Fruit fly (Drosophila melanogaster) whole organism, adult: ENCODE data around the gene CG15576.

Experiments
- CG11617 ChIP-seq: fragments of 200-800 bp; sonication (Bioruptor generic); optimal IDR thresholded peaks from 2 replicates; lab custom pipeline; 2017; ENCODE audit warnings: mild to moderate bottlenecking, missing biosample characterization, missing genetic modification reagents, missing genetic modification characterization
- CG12768 ChIP-seq: fragments of 200-800 bp; sonication (Bioruptor generic); optimal IDR thresholded peaks from 2 replicates; lab custom pipeline; 2017; ENCODE audit warnings: missing biosample characterization, missing genetic modification characterization, mild to moderate bottlenecking, moderate library complexity, missing genetic modification reagents
- CG14711 ChIP-seq: fragments of 200-800 bp; sonication (Bioruptor generic); optimal IDR thresholded peaks from 2 replicates; lab custom pipeline; 2018; ENCODE audit warnings: missing biosample characterization, mild to moderate bottlenecking, missing genetic modification characterization, moderate library complexity
- CG1620 ChIP-seq: fragments of 200-800 bp; sonication (Bioruptor generic); optimal IDR thresholded peaks from 2 replicates; lab custom pipeline; 2016; ENCODE audit warnings: missing biosample characterization, missing genetic modification characterization
- CG33017 ChIP-seq: fragments of 200-800 bp; sonication (Bioruptor generic); optimal IDR thresholded peaks from 2 replicates; lab custom pipeline; 2018; ENCODE audit warnings: missing biosample characterization, mild to moderate bottlenecking, missing genetic modification characterization, moderate library complexity
- CG5204 ChIP-seq: fragments of 200-800 bp; sonication (Bioruptor generic); optimal IDR thresholded peaks from 2 replicates; lab custom pipeline; 2016; ENCODE audit warnings: missing biosample characterization, missing genetic modification characterization
- CG7045 ChIP-seq: fragments of 200-800 bp; sonication (Bioruptor generic); optimal IDR thresholded peaks from 2 replicates; lab custom pipeline; 2017; ENCODE audit warnings: missing biosample characterization, mild to moderate bottlenecking, missing genetic modification characterization
- CG7101 ChIP-seq: fragments of 200-800 bp; sonication (Bioruptor generic); optimal IDR thresholded peaks from 2 replicates; lab custom pipeline; 2018; ENCODE audit warnings: missing biosample characterization, mild to moderate bottlenecking, missing genetic modification characterization, moderate library complexity
- Clk ChIP-seq: fragments of 200-800 bp; sonication (Bioruptor generic); optimal IDR thresholded peaks from 2 replicates; lab custom pipeline; 2017; ENCODE audit warnings: missing biosample characterization, missing genetic modification characterization
- Crg-1 ChIP-seq: fragments of 200-800 bp; sonication (Bioruptor generic); optimal IDR thresholded peaks from 2 replicates; lab custom pipeline; 2016; ENCODE audit warnings: missing biosample characterization, missing genetic modification characterization
- Hr96 ChIP-seq: fragments of 200-800 bp; sonication (Bioruptor generic); optimal IDR thresholded peaks from 2 replicates; lab custom pipeline; 2016; ENCODE audit warnings: missing biosample characterization, missing genetic modification characterization
- Mnt ChIP-seq: fragments of 200-800 bp; sonication (Bioruptor generic); optimal IDR thresholded peaks from 2 replicates; lab custom pipeline; 2016; ENCODE audit warnings: missing biosample characterization, mild to moderate bottlenecking, missing genetic modification characterization
- bab1 ChIP-seq: fragments of 200-800 bp; sonication (Bioruptor generic); optimal IDR thresholded peaks from 3 replicates; lab custom pipeline; 2019; ENCODE audit warnings: missing biosample characterization, mild to moderate bottlenecking, missing genetic modification characterization, moderate library complexity
- cic ChIP-seq: fragments of 200-800 bp; sonication (Bioruptor generic); optimal IDR thresholded peaks from 2 replicates; lab custom pipeline; 2017; ENCODE audit warnings: missing biosample characterization, mild to moderate bottlenecking, missing genetic modification characterization, moderate library complexity
- cnc ChIP-seq, 2 experiments: fragments of >200 bp; optimal IDR thresholded peaks; 2 replicates each; lab custom pipeline; 2017
- kay ChIP-seq: fragments of 200-800 bp; sonication (Bioruptor generic); peaks from one replicate; lab custom pipeline; 2016; ENCODE audit warnings: missing biosample characterization, missing genetic modification characterization, borderline replicate concordance
- ovo ChIP-seq: fragments of 200-800 bp; sonication (Bioruptor generic); optimal IDR thresholded peaks from 2 replicates; lab custom pipeline; 2016; ENCODE audit warnings: missing biosample characterization, missing genetic modification characterization
- pad ChIP-seq: fragments of 200-800 bp; sonication (Bioruptor generic); optimal IDR thresholded peaks from 3 replicates; lab custom pipeline; 2017; ENCODE audit warnings: missing biosample characterization, missing genetic modification characterization, mild to moderate bottlenecking, moderate library complexity, missing genetic modification reagents
- tj ChIP-seq: fragments of 200-800 bp; sonication (Bioruptor generic); optimal IDR thresholded peaks from 3 replicates; lab custom pipeline; 2017; ENCODE audit warnings: missing biosample characterization, mild to moderate bottlenecking, missing genetic modification characterization, moderate library complexity
- toe ChIP-seq: fragments of 200-800 bp; sonication (Bioruptor generic); optimal IDR thresholded peaks from 2 replicates; lab custom pipeline; 2016; ENCODE audit warnings: missing biosample characterization, missing genetic modification characterization

CG15576 gene

DNA sequence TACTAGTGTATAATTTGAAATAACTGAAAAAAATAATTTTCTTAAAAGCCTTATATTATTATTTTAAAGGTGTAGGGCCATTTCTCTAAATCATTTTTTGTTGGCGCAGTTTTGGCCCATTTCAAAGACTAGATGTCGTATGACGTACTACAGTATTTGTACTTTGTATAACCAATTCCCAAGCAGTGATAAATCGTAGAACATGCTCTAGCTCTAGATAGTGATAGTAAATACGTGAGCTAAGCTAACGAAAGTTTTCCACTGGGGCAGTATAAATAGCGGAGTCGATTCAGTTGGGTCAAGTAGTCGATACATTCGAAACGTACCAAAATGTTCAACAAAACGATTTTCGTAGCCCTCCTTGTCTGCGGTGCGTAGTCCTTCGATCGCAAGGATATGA, 5.6 kb downstream of the CG15576 start, which contains the start of gene CG43134:
Gene CG43134, plus strand, starts transcription at position 301 of the 400 bp plus-strand sequence.
- TF ChIP-seq CG5204 (GFP tag; lab: Kevin White, UChicago) (no peak), tj (GFP tag; lab: Kevin White, UChicago) (no peak), CG7101 (tag; lab: Kevin White, UChicago) (no peak), CG14711 (tag; lab: Kevin White, UChicago) (no peak), kay (GFP tag; lab: Kevin White, UChicago) (no peak), pad (GFP tag; lab: Kevin White, UChicago) (no peak), CG1620 (GFP tag; lab: Kevin White, UChicago) (no peak), cnc (optimal IDR thresholded peaks at IDR 0.05; lab: Kevin White, UChicago) (no peak), Clk (GFP tag; lab: Kevin White, UChicago) (no peak), toe (GFP tag; lab: Kevin White, UChicago) (no peak), CG33017 (tag; lab: Kevin White, UChicago) (no peak), Hr96 (GFP tag; lab: Kevin White, UChicago) (no peak), CG7045 (GFP tag; lab: Kevin White, UChicago) (no peak), cic (GFP tag; lab: Kevin White, UChicago) (no peak), ovo (GFP tag; lab: Kevin White, UChicago) (no peak), Mnt (GFP tag; lab: Kevin White, UChicago) (no peak), bab1 (no peak)

DNA sequence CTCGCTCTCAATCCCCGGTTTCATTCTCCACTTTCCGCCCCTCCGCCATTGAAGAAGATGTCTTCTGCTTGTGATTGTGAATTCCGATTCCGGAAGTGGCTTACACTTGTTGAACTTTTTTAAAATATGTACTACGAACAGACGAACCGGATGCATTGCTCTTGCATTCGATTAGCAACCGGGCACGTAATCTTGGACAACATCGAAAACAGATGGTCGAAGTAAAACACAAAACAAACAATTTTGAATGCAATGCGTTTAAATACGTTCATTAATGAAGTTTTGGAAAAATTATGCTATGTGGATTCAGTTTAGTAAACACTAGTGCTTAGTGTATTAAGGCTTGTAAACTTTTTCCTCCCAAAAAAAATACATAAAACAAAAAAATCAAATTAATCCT, 6.6 kb downstream of the CG15576 start, which contains the start of gene Muc4B:
Gene Muc4B, minus strand, starts transcription at position 101 of the 400 bp plus-strand sequence.
- no peak for TF ChIP-seq Clk (GFP tag; lab: Kevin White, UChicago)

DNA sequence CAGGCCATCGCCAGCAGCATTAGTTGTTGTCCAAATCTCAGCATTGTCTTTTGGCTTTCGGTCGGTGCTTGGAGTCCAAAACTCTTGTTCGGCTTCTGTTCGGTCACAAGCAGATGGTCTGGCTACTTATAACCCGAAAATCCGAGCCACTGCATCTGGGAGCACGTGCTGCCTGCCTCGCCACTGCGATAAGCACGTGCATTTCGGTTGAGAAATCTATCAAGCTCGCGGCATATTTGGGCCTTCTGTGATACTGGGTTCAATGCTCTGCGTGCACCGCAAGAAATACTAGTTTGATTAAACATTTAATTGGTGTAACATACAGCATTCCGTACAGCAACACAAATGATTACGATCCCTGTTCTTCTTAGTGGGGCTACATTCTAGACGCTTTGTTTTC, 9.9 kb downstream of the CG15576 start, which contains the start of gene Femcoat:
Gene Femcoat, minus strand, starts transcription at position 101 of the 400 bp plus-strand sequence.
- TF ChIP-seq cic (GFP tag; lab: Kevin White, UChicago), result no peak
- no peak for TF ChIP-seq CG7045 (GFP tag; lab: Kevin White, UChicago)

DNA sequence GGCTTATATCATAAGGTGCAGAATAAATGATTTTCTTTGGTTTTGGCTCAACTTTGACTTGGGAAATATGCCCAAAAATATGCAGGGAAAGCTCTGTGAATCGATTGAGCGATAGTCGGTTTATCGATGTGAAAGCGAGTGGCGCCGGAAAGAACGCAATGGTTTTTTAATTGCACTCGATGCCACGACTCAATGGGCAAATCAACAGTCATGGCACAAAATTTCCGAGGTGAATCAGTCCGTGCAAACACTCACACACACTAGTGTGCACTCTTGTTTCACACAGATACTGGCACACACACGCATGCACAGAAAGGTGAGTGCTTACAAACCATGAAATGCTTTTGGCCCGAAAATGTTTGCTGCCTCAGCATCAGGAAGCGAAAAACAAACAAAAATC, 12.4 kb downstream of the CG15576 start:
- TF ChIP-seq cic (GFP tag; lab: Kevin White, UChicago) (no peak), CG14711 (tag; lab: Kevin White, UChicago) (no peak), bab1 (no peak), Clk (GFP tag; lab: Kevin White, UChicago) (no peak), CG7045 (GFP tag; lab: Kevin White, UChicago) (no peak), Hr96 (GFP tag; lab: Kevin White, UChicago) (no peak), kay (GFP tag; lab: Kevin White, UChicago) (no peak)

DNA sequence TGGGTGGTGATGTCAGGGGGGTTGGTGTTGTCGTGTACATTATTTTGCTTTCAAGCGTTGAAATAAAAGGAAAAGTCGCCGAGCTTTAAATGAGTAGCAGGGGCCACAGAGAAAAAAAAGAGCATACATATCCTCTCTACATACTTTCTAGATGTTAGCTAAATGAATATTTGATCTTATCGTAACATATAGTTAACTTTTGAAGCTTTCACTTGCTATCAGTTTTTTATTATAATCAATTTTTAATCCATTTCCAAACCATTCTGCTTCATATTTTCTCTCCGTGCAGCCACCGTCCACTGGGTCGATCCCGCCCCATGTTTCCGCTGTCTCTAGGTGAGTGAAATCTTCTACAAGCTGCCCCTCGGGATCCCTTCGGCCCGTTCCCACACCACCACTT, 27.6 kb downstream of the CG15576 start:
- TF ChIP-seq cic (GFP tag; lab: Kevin White, UChicago) (no peak), CG7101 (tag; lab: Kevin White, UChicago) (no peak), Crg-1 (GFP tag; lab: Kevin White, UChicago) (no peak), CG1620 (GFP tag; lab: Kevin White, UChicago) (no peak), ovo (GFP tag; lab: Kevin White, UChicago) (no peak), bab1 (no peak), Mnt (GFP tag; lab: Kevin White, UChicago) (no peak), Clk (GFP tag; lab: Kevin White, UChicago) (no peak), CG5204 (GFP tag; lab: Kevin White, UChicago) (no peak), CG7045 (GFP tag; lab: Kevin White, UChicago) (no peak), CG12768 (GFP tag; lab: Kevin White, UChicago) (no peak), tj (GFP tag; lab: Kevin White, UChicago) (no peak), Hr96 (GFP tag; lab: Kevin White, UChicago) (no peak), cnc (optimal IDR thresholded peaks at IDR 0.05; lab: Kevin White, UChicago) (no peak), CG11617 (GFP tag; lab: Kevin White, UChicago) (no peak), CG14711 (tag; lab: Kevin White, UChicago) (no peak)

DNA sequence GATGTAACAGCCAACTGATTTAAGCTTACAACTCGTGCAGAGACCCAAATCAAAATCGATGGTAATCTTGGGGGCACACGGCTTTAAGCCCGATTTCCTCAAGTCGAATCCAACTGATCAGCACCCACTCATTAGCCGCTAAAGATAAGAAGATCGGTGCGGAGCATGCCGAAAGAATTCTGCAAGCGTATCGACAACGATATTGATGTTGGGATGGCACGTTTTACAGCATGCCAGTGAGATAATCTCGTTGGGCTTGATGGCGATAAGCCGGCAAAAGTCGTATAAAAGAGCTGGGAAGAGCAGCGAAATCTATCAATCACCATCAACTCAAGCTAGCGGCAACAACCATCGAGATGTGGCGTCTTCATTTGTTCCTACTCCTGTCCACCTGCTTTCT, 34.7 kb downstream of the CG15576 start, which contains the start of gene CG15570:
Gene CG15570, plus strand, starts transcription at position 301 of the 400 bp plus-strand sequence.
- TF ChIP-seq toe (GFP tag; lab: Kevin White, UChicago) (no peak), CG12768 (GFP tag; lab: Kevin White, UChicago) (no peak), tj (GFP tag; lab: Kevin White, UChicago) (no peak), CG7045 (GFP tag; lab: Kevin White, UChicago) (no peak), Clk (GFP tag; lab: Kevin White, UChicago) (no peak), bab1 (no peak), cnc (optimal IDR thresholded peaks at IDR 0.05; lab: Kevin White, UChicago) (no peak), Crg-1 (GFP tag; lab: Kevin White, UChicago) (no peak), ovo (GFP tag; lab: Kevin White, UChicago) (no peak), Hr96 (GFP tag; lab: Kevin White, UChicago) (no peak), CG1620 (GFP tag; lab: Kevin White, UChicago) (no peak), cic (GFP tag; lab: Kevin White, UChicago) (no peak), Mnt (GFP tag; lab: Kevin White, UChicago) (no peak), kay (GFP tag; lab: Kevin White, UChicago) (no peak), CG7101 (tag; lab: Kevin White, UChicago) (no peak), pad (GFP tag; lab: Kevin White, UChicago) (no peak), CG14711 (tag; lab: Kevin White, UChicago) (no peak), CG11617 (GFP tag; lab: Kevin White, UChicago) (no peak)
